Fruit fly (Drosophila melanogaster) Kc167 (cell line): ENCODE data around the gene TwdlW.

Source experiments
- Myc ChIP-seq: fragments of >200 bp; optimal IDR thresholded peaks from 2 replicates; lab custom pipeline; 2017; ENCODE audit warnings: missing external identifiers
- Sin3A ChIP-seq: fragments of >200 bp; optimal IDR thresholded peaks from 2 replicates; lab custom pipeline; 2018; ENCODE audit warnings: missing external identifiers
- h ChIP-seq: fragments of >200 bp; optimal IDR thresholded peaks from 3 replicates; lab custom pipeline; 2018; ENCODE audit warnings: missing external identifiers
- insv ChIP-seq: fragments of >200 bp; optimal IDR thresholded peaks from 3 replicates; lab custom pipeline; 2018; ENCODE audit warnings: missing external identifiers
- psq ChIP-seq: fragments of >200 bp; optimal IDR thresholded peaks from 2 replicates; lab custom pipeline; 2017; ENCODE audit warnings: missing external identifiers
- ttk ChIP-seq: sonication (Bioruptor generic); optimal IDR thresholded peaks from 2 replicates; lab custom pipeline; 2017; ENCODE audit warnings: missing external identifiers

TwdlW gene

dm6 chr3R:17110880-17111726 lies 31.1 kb downstream of the TwdlW start:
- TF ChIP-seq Myc (no peak), ttk (lab: Kevin White, UChicago) (no peak), psq (no peak), h (lab: Kevin White, UChicago) (no peak), Sin3A (lab: Kevin White, UChicago) (no peak), insv (no peak)

DNA sequence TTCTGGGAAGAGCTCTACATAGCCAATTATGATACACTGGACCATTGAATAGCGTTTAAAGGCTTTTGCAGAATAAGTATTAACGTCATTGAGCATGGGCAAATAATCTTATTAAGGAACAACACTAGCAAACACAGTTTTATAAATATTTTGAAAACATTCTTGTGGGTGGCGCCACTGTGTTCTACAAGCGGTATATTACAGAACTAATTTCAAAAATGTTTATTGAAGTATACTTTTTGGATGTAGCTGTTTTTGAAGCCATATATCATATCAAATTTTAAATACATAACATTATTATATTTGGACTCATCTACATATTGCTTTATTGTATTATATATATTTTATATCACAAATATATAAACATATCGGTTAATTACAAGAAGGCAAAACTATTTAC lies 33.3 kb downstream of the TwdlW start:
- TF ChIP-seq h (lab: Kevin White, UChicago) (no peak), Sin3A (lab: Kevin White, UChicago) (no peak), psq (no peak), insv (no peak), ttk (lab: Kevin White, UChicago) (no peak), Myc (no peak)
